Worm (Caenorhabditis elegans) whole organism, late embryonic: Measurements from ENCODE around the gene ant-1.4.
A peak's percentile ranks its signal among the peaks of the same experiment; 100 is the strongest.

Source experiments
- C08G9.2 ChIP-seq: sonication (generic microtip); optimal IDR thresholded peaks from 2 replicates; lab custom pipeline; 2016; ENCODE audit warnings: mild to moderate bottlenecking, missing genetic modification characterization, moderate library complexity, missing compliant biosample characterization
- C38D4.7 ChIP-seq: fragments of 200-800 bp; sonication (Bioruptor generic); optimal IDR thresholded peaks from 2 replicates; lab custom pipeline; 2018; ENCODE audit warnings: mild to moderate bottlenecking, missing genetic modification characterization, moderate library complexity, missing compliant biosample characterization
- F13H6.1 ChIP-seq: sonication (generic microtip); optimal IDR thresholded peaks from 2 replicates; lab custom pipeline; 2016; ENCODE audit warnings: missing genetic modification characterization, missing compliant biosample characterization
- K02D7.2 ChIP-seq: sonication (generic microtip); optimal IDR thresholded peaks from 2 replicates; lab custom pipeline; 2017; ENCODE audit warnings: mild to moderate bottlenecking, missing genetic modification characterization, missing compliant biosample characterization
- K09A11.1 ChIP-seq: sonication (generic microtip); optimal IDR thresholded peaks from 2 replicates; lab custom pipeline; 2017; ENCODE audit warnings: antibody characterized with exemption, mild to moderate bottlenecking, missing genetic modification characterization, missing compliant biosample characterization; ENCODE audit not compliant: insufficient read depth
- T23F11.4 ChIP-seq: fragments of 200-800 bp; sonication (Bioruptor generic); optimal IDR thresholded peaks from 2 replicates; lab custom pipeline; 2018; ENCODE audit warnings: mild to moderate bottlenecking, missing genetic modification characterization, missing compliant biosample characterization
- Y22D7AL.16 ChIP-seq: sonication (generic microtip); optimal IDR thresholded peaks from 2 replicates; lab custom pipeline; 2016; ENCODE audit warnings: missing genetic modification characterization, missing compliant biosample characterization
- ama-1 ChIP-seq: fragments of 150-350 bp; optimal IDR thresholded peaks from 2 replicates; lab custom pipeline; 2014
- ceh-2 ChIP-seq: sonication (generic microtip); optimal IDR thresholded peaks from 2 replicates; lab custom pipeline; 2016; ENCODE audit warnings: missing genotype, missing genetic modification characterization, missing compliant biosample characterization
- ceh-24 ChIP-seq: sonication (generic microtip); optimal IDR thresholded peaks from 2 replicates; lab custom pipeline; 2016; ENCODE audit warnings: mild to moderate bottlenecking, missing genetic modification characterization, missing compliant biosample characterization
- ceh-30 ChIP-seq: fragments of 150-350 bp; optimal IDR thresholded peaks from 2 replicates; lab custom pipeline; 2014; ENCODE audit warnings: missing biosample characterization, missing genetic modification characterization
- ceh-31 ChIP-seq: sonication (generic microtip); optimal IDR thresholded peaks from 2 replicates; lab custom pipeline; 2016; ENCODE audit warnings: missing genetic modification characterization, missing compliant biosample characterization
- ceh-34 ChIP-seq: sonication (generic microtip); optimal IDR thresholded peaks from 2 replicates; lab custom pipeline; 2016; ENCODE audit warnings: mild to moderate bottlenecking, missing genetic modification characterization, missing compliant biosample characterization
- ceh-48 ChIP-seq: sonication (generic microtip); optimal IDR thresholded peaks from 2 replicates; lab custom pipeline; 2016; ENCODE audit warnings: missing genetic modification characterization, inconsistent platforms, missing compliant biosample characterization
- elt-2 ChIP-seq: sonication (generic microtip); optimal IDR thresholded peaks from 2 replicates; lab custom pipeline; 2016; ENCODE audit warnings: missing genetic modification reagents, missing genetic modification characterization, missing compliant biosample characterization
- ets-4 ChIP-seq: sonication (generic microtip); optimal IDR thresholded peaks from 2 replicates; lab custom pipeline; 2016; ENCODE audit warnings: missing genetic modification characterization, missing compliant biosample characterization
- fax-1 ChIP-seq: sonication (generic microtip); optimal IDR thresholded peaks from 2 replicates; lab custom pipeline; 2016; ENCODE audit warnings: missing genotype, missing genetic modification characterization, missing compliant biosample characterization
- fkh-10 ChIP-seq: fragments of 150-350 bp; optimal IDR thresholded peaks from 2 replicates; lab custom pipeline; 2014; ENCODE audit warnings: missing biosample characterization, missing genetic modification reagents, missing genetic modification characterization
- fkh-6 ChIP-seq: sonication (generic microtip); optimal IDR thresholded peaks from 2 replicates; lab custom pipeline; 2016; ENCODE audit warnings: missing genetic modification characterization, missing compliant biosample characterization
- gmeb-2 ChIP-seq: sonication (generic microtip); optimal IDR thresholded peaks from 2 replicates; lab custom pipeline; 2016; ENCODE audit warnings: missing genetic modification characterization, inconsistent platforms, missing compliant biosample characterization
- hlh-15 ChIP-seq: sonication (generic microtip); optimal IDR thresholded peaks from 2 replicates; lab custom pipeline; 2016; ENCODE audit warnings: missing genetic modification characterization, missing compliant biosample characterization
- lim-6 ChIP-seq: sonication (generic microtip); optimal IDR thresholded peaks from 2 replicates; lab custom pipeline; 2016; ENCODE audit warnings: missing genetic modification characterization, missing compliant biosample characterization
- lin-11 ChIP-seq: fragments of 200-800 bp; sonication (Bioruptor generic); optimal IDR thresholded peaks from 2 replicates; lab custom pipeline; 2018; ENCODE audit warnings: mild to moderate bottlenecking, missing genetic modification characterization, missing compliant biosample characterization
- nfya-1 ChIP-seq: sonication (generic microtip); optimal IDR thresholded peaks from 2 replicates; lab custom pipeline; 2017; ENCODE audit warnings: missing genetic modification characterization, mild to moderate bottlenecking, missing compliant biosample characterization, antibody characterized with exemption, moderate library complexity
- nhr-11 ChIP-seq: fragments of 150-350 bp; optimal IDR thresholded peaks from 2 replicates; lab custom pipeline; 2014; ENCODE audit warnings: missing biosample characterization, missing genetic modification characterization
- nhr-232 ChIP-seq: sonication (generic microtip); optimal IDR thresholded peaks from 2 replicates; lab custom pipeline; 2016; ENCODE audit warnings: missing genetic modification characterization, missing compliant biosample characterization
- npax-4 ChIP-seq: sonication (generic microtip); optimal IDR thresholded peaks from 2 replicates; lab custom pipeline; 2016; ENCODE audit warnings: missing genetic modification characterization, missing compliant biosample characterization
- pag-3 ChIP-seq: sonication (generic microtip); optimal IDR thresholded peaks from 2 replicates; lab custom pipeline; 2016; ENCODE audit warnings: missing compliant biosample characterization, missing genetic modification characterization, borderline replicate concordance
- pat-9 ChIP-seq: fragments of 200-800 bp; sonication (Bioruptor generic); optimal IDR thresholded peaks from 2 replicates; lab custom pipeline; 2018; ENCODE audit warnings: mild to moderate bottlenecking, missing genetic modification characterization, moderate library complexity, missing compliant biosample characterization
- pax-1 ChIP-seq: fragments of 150-350 bp; optimal IDR thresholded peaks from 2 replicates; lab custom pipeline; 2014; ENCODE audit warnings: missing biosample characterization, missing genetic modification characterization
- pha-4 ChIP-seq: fragments of 150-350 bp; optimal IDR thresholded peaks from 2 replicates; lab custom pipeline; 2018; ENCODE audit warnings: missing biosample characterization, missing genetic modification reagents, missing genetic modification characterization
- pqm-1 ChIP-seq: sonication (generic microtip); optimal IDR thresholded peaks from 2 replicates; lab custom pipeline; 2016; ENCODE audit warnings: missing genetic modification characterization, missing compliant biosample characterization
- pros-1 ChIP-seq: fragments of 150-350 bp; optimal IDR thresholded peaks from 2 replicates; lab custom pipeline; 2014; ENCODE audit warnings: missing biosample characterization, missing genetic modification reagents, missing genetic modification characterization
- ref-2 ChIP-seq: sonication (generic microtip); optimal IDR thresholded peaks from 2 replicates; lab custom pipeline; 2016; ENCODE audit warnings: missing genetic modification characterization, missing compliant biosample characterization
- rnt-1 ChIP-seq: sonication (generic microtip); optimal IDR thresholded peaks from 2 replicates; lab custom pipeline; 2016; ENCODE audit warnings: missing genetic modification characterization, missing compliant biosample characterization
- sdc-2 ChIP-seq: sonication (generic microtip); optimal IDR thresholded peaks from 2 replicates; lab custom pipeline; 2016; ENCODE audit warnings: missing genotype, missing genetic modification characterization, missing compliant biosample characterization
- syd-9 ChIP-seq: sonication (generic microtip); optimal IDR thresholded peaks from 2 replicates; lab custom pipeline; 2016; ENCODE audit warnings: mild to moderate bottlenecking, missing genetic modification characterization, moderate library complexity, missing compliant biosample characterization
- tbx-2 ChIP-seq: sonication (generic microtip); optimal IDR thresholded peaks from 2 replicates; lab custom pipeline; 2016; ENCODE audit warnings: missing genetic modification characterization, missing compliant biosample characterization
- tbx-7 ChIP-seq: sonication (generic microtip); optimal IDR thresholded peaks from 2 replicates; lab custom pipeline; 2016; ENCODE audit warnings: missing genotype, missing genetic modification characterization, missing compliant biosample characterization
- ttx-3 ChIP-seq: sonication (generic microtip); optimal IDR thresholded peaks from 2 replicates; lab custom pipeline; 2016; ENCODE audit warnings: missing genetic modification reagents, missing genetic modification characterization, missing compliant biosample characterization
- unc-3 ChIP-seq, 2 experiments: fragments of 200-800 bp in 1 of 2; sonication (Bioruptor generic) in 1 of 2; sonication (generic microtip) in 1 of 2; conservative IDR thresholded peaks in 1 of 2; optimal IDR thresholded peaks in 1 of 2; 2 replicates each; pipeline versions ENCODE4 v1.3.6 to Lab custom; 2016 to 2022; ENCODE audit warnings: missing compliant biosample characterization in 2 of 2, missing genetic modification characterization in 2 of 2, missing genetic modification reagents in 1 of 2
- unc-55 ChIP-seq: sonication (generic microtip); optimal IDR thresholded peaks from 2 replicates; lab custom pipeline; 2017; ENCODE audit warnings: missing biosample characterization, missing genetic modification reagents, missing genetic modification characterization
- unc-86 ChIP-seq: sonication (generic microtip); optimal IDR thresholded peaks from 2 replicates; lab custom pipeline; 2016; ENCODE audit warnings: missing genetic modification characterization, missing compliant biosample characterization
- zip-5 ChIP-seq: sonication (generic microtip); optimal IDR thresholded peaks from 2 replicates; lab custom pipeline; 2016; ENCODE audit warnings: missing genetic modification characterization, missing compliant biosample characterization

Gene ant-1.4

ce11 chrIV:8499956-8500355 is 39.8 kb upstream of the ant-1.4 start:
- TF ChIP-seq nhr-232 (tag; lab: Kevin White, UChicago) (no peak), tbx-2 (tag; lab: Kevin White, UChicago) (no peak), fkh-10 (GFP tag; lab: Kevin White, UChicago) (no peak), pha-4 (tag; lab: Kevin White, UChicago) (no peak), syd-9 (no peak), ceh-34 (tag; lab: Kevin White, UChicago) (no peak), ceh-48 (no peak), pros-1 (no peak), npax-4 (tag; lab: Kevin White, UChicago) (no peak), sdc-2 (tag; lab: Kevin White, UChicago) (no peak), ceh-30 (tag; lab: Kevin White, UChicago) (no peak), hlh-15 (tag; lab: Kevin White, UChicago) (no peak), rnt-1 (tag; lab: Kevin White, UChicago) (no peak), ref-2 (tag; lab: Kevin White, UChicago) (no peak), K09A11.1 (tag; lab: Kevin White, UChicago) (no peak)

ce11 chrIV:8498773-8499360 is 38.8 kb upstream of the ant-1.4 start, which contains the start of the genes acdh-13 and mesp-1:
TSS of gene acdh-13 (minus strand) at chrIV:8498823.
TSS of gene mesp-1 (plus strand) at chrIV:8499310.
- peak; percentile 46 for TF ChIP-seq ref-2 (tag; lab: Kevin White, UChicago)
- peak; percentile 19 for TF ChIP-seq tbx-7
- TF ChIP-seq nfya-1 (tag; lab: Kevin White, UChicago): peak; percentile 13
- TF ChIP-seq pat-9: no peak
- TF ChIP-seq nhr-11 (tag; lab: Kevin White, UChicago): no peak
- no peak for TF ChIP-seq pqm-1
- TF ChIP-seq T23F11.4 (GFP tag; lab: Kevin White, UChicago): no peak
- no peak for TF ChIP-seq fkh-10 (GFP tag; lab: Kevin White, UChicago)
- TF ChIP-seq ceh-48: no peak
- peak; percentile 22 for TF ChIP-seq zip-5
- TF ChIP-seq ama-1: no peak
- peak; percentile 78 for TF ChIP-seq C08G9.2 (tag; lab: Kevin White, UChicago)
- TF ChIP-seq C38D4.7 (GFP tag; lab: Kevin White, UChicago): no peak
- no peak for TF ChIP-seq elt-2 (tag; lab: Kevin White, UChicago)
- TF ChIP-seq ceh-30 (tag; lab: Kevin White, UChicago): no peak
- no peak for TF ChIP-seq F13H6.1
- TF ChIP-seq lim-6 (tag; lab: Kevin White, UChicago): no peak
- no peak for TF ChIP-seq unc-55 (GFP tag; lab: Kevin White, UChicago)
- TF ChIP-seq hlh-15 (tag; lab: Kevin White, UChicago): no peak
- TF ChIP-seq fkh-6: no peak
- TF ChIP-seq rnt-1 (tag; lab: Kevin White, UChicago): peak; percentile 29
- peak; percentile 38 for TF ChIP-seq tbx-2 (tag; lab: Kevin White, UChicago)
- TF ChIP-seq ceh-34 (tag; lab: Kevin White, UChicago): no peak
- TF ChIP-seq ets-4 (tag; lab: Kevin White, UChicago): peak; percentile 37
- no peak for TF ChIP-seq Y22D7AL.16 (tag; lab: Kevin White, UChicago)
- TF ChIP-seq ceh-31: peak; percentile 69
- TF ChIP-seq unc-86 (tag; lab: Kevin White, UChicago): no peak

DNA sequence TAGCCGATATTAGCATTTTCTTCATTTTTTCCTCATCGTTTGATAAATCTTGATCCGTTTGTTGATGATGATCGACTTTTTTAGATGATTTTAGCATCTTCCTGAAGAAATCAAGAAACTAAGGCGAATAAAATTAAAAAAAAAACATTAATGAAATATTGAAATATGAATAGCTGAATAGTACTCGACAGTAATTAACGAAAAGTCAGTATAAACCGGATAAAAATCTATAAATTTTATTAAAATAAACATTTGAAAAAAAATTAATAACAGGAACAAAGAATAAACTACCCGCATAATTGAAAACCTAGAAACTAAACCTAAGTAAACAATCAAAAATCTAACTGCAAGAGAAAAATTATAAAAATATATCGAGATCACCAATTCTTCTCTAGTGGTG is 36.2 kb upstream of the ant-1.4 start, which contains the start of gene C28C12.12:
TSS of gene C28C12.12 (minus strand) at position 101 of the 400 bp plus-strand sequence.
- TF ChIP-seq Y22D7AL.16 (tag; lab: Kevin White, UChicago) (no peak), npax-4 (tag; lab: Kevin White, UChicago) (no peak), unc-3 (GFP tag; conservative IDR thresholded peaks at IDR 0.05; lab: Robert Waterston, UW) (no peak), unc-3 (tag; optimal IDR thresholded peaks at IDR 0.05; lab: Kevin White, UChicago) (no peak), ceh-2 (no peak), ceh-31 (no peak), gmeb-2 (tag; lab: Kevin White, UChicago) (no peak), pag-3 (tag; lab: Kevin White, UChicago) (no peak), ceh-24 (no peak), lin-11 (no peak), ceh-30 (tag; lab: Kevin White, UChicago) (no peak), K02D7.2 (tag; lab: Kevin White, UChicago) (no peak), pax-1 (tag; lab: Kevin White, UChicago) (no peak), C38D4.7 (GFP tag; lab: Kevin White, UChicago) (no peak), ttx-3 (tag; lab: Kevin White, UChicago) (no peak), ceh-48 (no peak), fax-1 (no peak), nhr-232 (tag; lab: Kevin White, UChicago) (no peak), elt-2 (tag; lab: Kevin White, UChicago) (no peak), F13H6.1 (no peak)
- TF ChIP-seq, all 69 proteins: peak for 0
